Worm (Caenorhabditis elegans) whole organism, L3 larva: ENCODE data around the gene atrn-1.

Experiments used
- R02D3.7 ChIP-seq: fragments of 150-350 bp; optimal IDR thresholded peaks from 2 replicates; lab custom pipeline; 2014; ENCODE audit warnings: missing biosample characterization, missing genetic modification characterization
- ama-1 ChIP-seq: fragments of 150-350 bp; optimal IDR thresholded peaks from 2 replicates; lab custom pipeline; 2018
- ceh-82 ChIP-seq: fragments of 150-350 bp; optimal IDR thresholded peaks from 2 replicates; lab custom pipeline; 2014; ENCODE audit warnings: missing biosample characterization, missing genetic modification characterization
- lin-39 ChIP-seq: fragments of 150-350 bp; optimal IDR thresholded peaks from 2 replicates; lab custom pipeline; 2018; ENCODE audit warnings: missing biosample characterization, missing genetic modification reagents, missing genetic modification characterization
- nhr-11 ChIP-seq: fragments of 150-350 bp; optimal IDR thresholded peaks from 2 replicates; lab custom pipeline; 2014; ENCODE audit warnings: missing biosample characterization, missing genetic modification characterization
- nhr-12 ChIP-seq: fragments of 150-350 bp; optimal IDR thresholded peaks from 2 replicates; lab custom pipeline; 2014; ENCODE audit warnings: missing biosample characterization, missing genetic modification characterization
- nhr-23 ChIP-seq: fragments of 150-350 bp; optimal IDR thresholded peaks from 2 replicates; lab custom pipeline; 2014; ENCODE audit warnings: missing biosample characterization, missing genetic modification reagents, missing genetic modification characterization
- nhr-77 ChIP-seq: fragments of 150-350 bp; optimal IDR thresholded peaks from 2 replicates; lab custom pipeline; 2014; ENCODE audit warnings: missing biosample characterization, missing genetic modification characterization
- pqm-1 ChIP-seq: fragments of 150-350 bp; optimal IDR thresholded peaks from 2 replicates; lab custom pipeline; 2017; ENCODE audit warnings: missing biosample characterization, missing genetic modification characterization, inconsistent platforms
- snpc-4 ChIP-seq: fragments of 150-350 bp; optimal IDR thresholded peaks from 2 replicates; lab custom pipeline; 2014; ENCODE audit warnings: missing biosample characterization, missing genetic modification characterization
- unc-62 ChIP-seq: fragments of 150-350 bp; sonication (generic microtip); optimal IDR thresholded peaks from 4 replicates; lab custom pipeline; 2014; ENCODE audit warnings: missing biosample characterization, missing genetic modification reagents, missing genetic modification characterization
- ztf-4 ChIP-seq: fragments of 150-350 bp; optimal IDR thresholded peaks from 2 replicates; lab custom pipeline; 2014; ENCODE audit warnings: missing biosample characterization, missing genetic modification characterization

ce11 chrX:14711168-14711629 lies at the start of gene atrn-1:
- TF ChIP-seq ceh-82 (tag; lab: Kevin White, UChicago) (no peak), nhr-23 (tag; lab: Kevin White, UChicago) (peak; percentile 43), nhr-12 (tag; lab: Kevin White, UChicago) (no peak), pqm-1 (tag; lab: Kevin White, UChicago) (no peak), ama-1 (lab: Kevin White, UChicago) (no peak), nhr-77 (tag; lab: Kevin White, UChicago) (no peak), snpc-4 (tag; lab: Kevin White, UChicago) (no peak), ztf-4 (tag; lab: Kevin White, UChicago) (no peak), R02D3.7 (tag; lab: Kevin White, UChicago) (no peak), unc-62 (no peak), lin-39 (tag; lab: Kevin White, UChicago) (no peak), nhr-11 (tag; lab: Kevin White, UChicago) (no peak)
